Worm (Caenorhabditis elegans) whole organism, L3 larva: ENCODE measurements around the gene sel-8.

Experiments
- R02D3.7 ChIP-seq: fragments of 150-350 bp; optimal IDR thresholded peaks from 2 replicates; lab custom pipeline; 2014; ENCODE audit warnings: missing biosample characterization, missing genetic modification characterization
- ZK546.5 ChIP-seq: sonication (generic microtip); optimal IDR thresholded peaks from 2 replicates; lab custom pipeline; 2017; ENCODE audit warnings: missing biosample characterization, missing genetic modification characterization
- ceh-82 ChIP-seq: fragments of 150-350 bp; optimal IDR thresholded peaks from 2 replicates; lab custom pipeline; 2014; ENCODE audit warnings: missing biosample characterization, missing genetic modification characterization
- fkh-10 ChIP-seq: sonication (generic microtip); optimal IDR thresholded peaks from 2 replicates; lab custom pipeline; 2017; ENCODE audit warnings: missing biosample characterization, missing genetic modification reagents, missing genetic modification characterization
- fos-1 ChIP-seq: fragments of 150-350 bp; optimal IDR thresholded peaks from 2 replicates; lab custom pipeline; 2014; ENCODE audit warnings: missing biosample characterization, missing genetic modification characterization
- nhr-25 ChIP-seq: sonication (generic microtip); optimal IDR thresholded peaks from 2 replicates; lab custom pipeline; 2017; ENCODE audit warnings: missing biosample characterization, missing genetic modification characterization
- nhr-77 ChIP-seq: fragments of 150-350 bp; optimal IDR thresholded peaks from 2 replicates; lab custom pipeline; 2014; ENCODE audit warnings: missing biosample characterization, missing genetic modification characterization
- snpc-4 ChIP-seq: fragments of 150-350 bp; optimal IDR thresholded peaks from 2 replicates; lab custom pipeline; 2014; ENCODE audit warnings: missing biosample characterization, missing genetic modification characterization
- unc-39 ChIP-seq: sonication (generic microtip); optimal IDR thresholded peaks from 4 replicates; lab custom pipeline; 2017; ENCODE audit warnings: missing biosample characterization, missing genetic modification characterization

DNA sequence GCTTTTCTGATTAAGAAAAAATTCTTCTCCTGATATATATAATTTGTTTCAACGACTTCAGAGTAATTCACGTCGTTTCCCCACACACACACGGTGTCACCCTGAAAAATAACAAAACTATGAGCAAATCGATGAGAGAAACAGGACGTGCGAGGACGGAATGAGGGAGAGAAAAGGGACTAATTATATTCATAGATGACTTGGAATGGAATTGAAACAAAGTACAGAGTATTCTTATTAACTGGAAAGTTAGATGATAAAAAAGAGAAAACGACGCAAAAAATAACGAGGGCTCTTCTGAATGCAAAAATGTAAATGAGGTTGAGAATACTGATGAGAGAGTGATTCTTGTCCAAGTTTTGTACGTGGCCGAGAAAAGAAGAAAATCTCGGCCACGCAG lies 43.4 kb upstream of the sel-8 start, which contains the start of gene C46F11.6:
- TF ChIP-seq fos-1 = no peak
- no peak for TF ChIP-seq snpc-4
- TF ChIP-seq nhr-25 (tag; lab: Kevin White, UChicago) = no peak
- no peak for TF ChIP-seq fkh-10 (GFP tag; lab: Kevin White, UChicago)
- TF ChIP-seq unc-39 (tag; lab: Kevin White, UChicago) = no peak
- no peak for TF ChIP-seq ceh-82
- no peak for TF ChIP-seq ZK546.5
- no peak for TF ChIP-seq nhr-77 (tag; lab: Kevin White, UChicago)
- TF ChIP-seq R02D3.7 (tag; lab: Kevin White, UChicago) = no peak
